Worm (Caenorhabditis elegans) whole organism, young adult: ENCODE data around the gene sru-20.

Experiments
- akir-1 ChIP-seq: fragments of 200-800 bp; sonication (Bioruptor generic); optimal IDR thresholded peaks from 2 replicates; lab custom pipeline; 2018; ENCODE audit warnings: mild to moderate bottlenecking, missing genetic modification characterization, moderate library complexity, missing compliant biosample characterization
- ama-1 ChIP-seq, 3 experiments: fragments of 150-350 bp in 1 of 3; sonication (generic microtip) in 2 of 3; optimal IDR thresholded peaks; 2 replicates each; lab custom pipeline; 2014 to 2018; ENCODE audit warnings: missing biosample characterization in 2 of 3, missing genetic modification characterization in 2 of 3, missing genetic modification reagents in 2 of 3
- aptf-2 ChIP-seq: fragments of 200-800 bp; sonication (Bioruptor generic); conservative IDR thresholded peaks from 2 replicates; pipeline ENCODE4 v1.3.6; 2022; ENCODE audit warnings: missing genetic modification reagents, missing genetic modification characterization, missing compliant biosample characterization
- ceh-91 ChIP-seq: fragments of 200-800 bp; sonication (Bioruptor generic); IDR thresholded peaks from 2 replicates; pipeline ENCODE4 v1.3.6; 2022; ENCODE audit warnings: missing genetic modification reagents, missing genetic modification characterization, missing compliant biosample characterization
- egl-18 ChIP-seq: fragments of 200-800 bp; sonication (Bioruptor generic); IDR thresholded peaks from 2 replicates; pipeline ENCODE4 v1.3.6; 2022; ENCODE audit warnings: missing genetic modification reagents, missing genetic modification characterization, missing compliant biosample characterization
- lag-1 ChIP-seq: fragments of 200-800 bp; sonication (Bioruptor generic); IDR thresholded peaks from 2 replicates; pipeline ENCODE4 v1.3.6; 2022; ENCODE audit warnings: missing genetic modification reagents, missing genetic modification characterization, missing compliant biosample characterization
- mxl-1 ChIP-seq: sonication (generic microtip); optimal IDR thresholded peaks from 2 replicates; lab custom pipeline; 2016; ENCODE audit warnings: missing genetic modification characterization, missing compliant biosample characterization
- snpc-4 ChIP-seq, 5 experiments: fragments of 150-350 bp in 1 of 5; sonication (generic microtip) in 4 of 5; optimal IDR thresholded peaks; 2 replicates each; lab custom pipeline; 2014 to 2018; ENCODE audit warnings: missing genetic modification characterization in 5 of 5, missing biosample characterization in 3 of 5, antibody characterized with exemption in 2 of 5, mild to moderate bottlenecking in 2 of 5, missing compliant biosample characterization in 2 of 5, missing genotype in 2 of 5, moderate library complexity in 2 of 5, missing genetic modification reagents in 1 of 5
- tbx-9 ChIP-seq: sonication (generic microtip); optimal IDR thresholded peaks from 2 replicates; lab custom pipeline; 2016; ENCODE audit warnings: borderline replicate concordance, missing genetic modification characterization, inconsistent platforms, missing compliant biosample characterization

- TF ChIP-seq ceh-91 (GFP tag; lab: Robert Waterston, UW) (no peak), tbx-9 (tag; lab: Kevin White, UChicago) (no peak), lag-1 (no peak), aptf-2 (GFP tag; lab: Robert Waterston, UW) (no peak), snpc-4 (GFP tag; optimal IDR thresholded peaks at IDR 0.05; lab: Kevin White, UChicago) (no peak), snpc-4 (tag; optimal IDR thresholded peaks at IDR 0.05; lab: Kevin White, UChicago) (no peak), ama-1 (optimal IDR thresholded peaks at IDR 0.05; lab: Kevin White, UChicago) (no peak), ama-1 (GFP tag; optimal IDR thresholded peaks at IDR 0.05; lab: Kevin White, UChicago) (no peak), mxl-1 (tag; lab: Kevin White, UChicago) (no peak), akir-1 (GFP tag; lab: Kevin White, UChicago) (no peak), egl-18 (GFP tag; lab: Robert Waterston, UW) (no peak)
Measured at ce11 chrIV:12522521-12522920, 27.2 kb downstream of the sru-20 start, which contains the start of gene sru-13.
